Worm (Caenorhabditis elegans) whole organism, mixed stage, embryonic: Measurements from ENCODE around the gene pitr-6.
"Not testable (repeated sequence)": the region's sequence is repeated elsewhere in the genome, so short reads cannot be mapped to it uniquely, and the experiment has no call there.

ENCODE experiments used
- ceh-39 ChIP-seq: fragments of 150-350 bp; optimal IDR thresholded peaks from 2 replicates; lab custom pipeline; 2014; ENCODE audit warnings: missing biosample characterization, missing genetic modification characterization
- elt-1 ChIP-seq: sonication (generic microtip); optimal IDR thresholded peaks from 2 replicates; lab custom pipeline; 2017; ENCODE audit warnings: missing genetic modification characterization, mild to moderate bottlenecking, missing compliant biosample characterization, antibody characterized with exemption, moderate library complexity, borderline replicate concordance; ENCODE audit not compliant: insufficient read depth
- ham-2 ChIP-seq: fragments of 200-800 bp; sonication (Bioruptor generic); optimal IDR thresholded peaks from 2 replicates; lab custom pipeline; 2018; ENCODE audit warnings: mild to moderate bottlenecking, missing genetic modification characterization, missing compliant biosample characterization
- lin-13 ChIP-seq: fragments of 150-350 bp; optimal IDR thresholded peaks from 2 replicates; lab custom pipeline; 2014; ENCODE audit warnings: missing biosample characterization, missing genetic modification characterization
- mep-1 ChIP-seq: fragments of 150-350 bp; optimal IDR thresholded peaks from 2 replicates; lab custom pipeline; 2017; ENCODE audit warnings: missing biosample characterization, missing genetic modification reagents, missing genetic modification characterization, inconsistent platforms
- nhr-28 ChIP-seq: fragments of 150-350 bp; optimal IDR thresholded peaks from 2 replicates; lab custom pipeline; 2014; ENCODE audit warnings: missing biosample characterization, missing genetic modification characterization
- pha-4 ChIP-seq: fragments of 150-350 bp; optimal IDR thresholded peaks from 2 replicates; lab custom pipeline; 2018; ENCODE audit warnings: missing biosample characterization, missing genetic modification reagents, missing genetic modification characterization
- snpc-4 ChIP-seq: fragments of 150-350 bp; optimal IDR thresholded peaks from 2 replicates; lab custom pipeline; 2014; ENCODE audit warnings: missing biosample characterization, missing genetic modification characterization
- unc-62 ChIP-seq: fragments of 150-350 bp; optimal IDR thresholded peaks from 2 replicates; lab custom pipeline; 2014; ENCODE audit warnings: missing biosample characterization, missing genetic modification reagents, missing genetic modification characterization
- ztf-11 ChIP-seq: fragments of 150-350 bp; optimal IDR thresholded peaks from 2 replicates; lab custom pipeline; 2014; ENCODE audit warnings: missing biosample characterization, missing genetic modification characterization

- TF ChIP-seq mep-1; pha-4; unc-62 (GFP tag; lab: Kevin White, UChicago); ceh-39 (tag; lab: Kevin White, UChicago); ztf-11 (tag; lab: Kevin White, UChicago); snpc-4; nhr-28 (tag; lab: Kevin White, UChicago); ham-2 (GFP tag; lab: Kevin White, UChicago); lin-13 (tag; lab: Kevin White, UChicago); elt-1 (tag; lab: Kevin White, UChicago): not testable (repeated sequence)
These were observed 4.0 kb upstream of the pitr-6 start, which contains the start of gene Y57A10C.10 for ce11 chrII:12441164-12441563.
